Worm (Caenorhabditis elegans) whole organism, L4 larva: Measurements from ENCODE around the gene nhr-11.

Source experiments
- ZK546.5 ChIP-seq, 2 experiments: sonication (generic microtip); optimal IDR thresholded peaks; 2 replicates each; lab custom pipeline; 2017; ENCODE audit warnings: missing biosample characterization in 2 of 2, missing genetic modification characterization in 2 of 2
- ceh-82 ChIP-seq: sonication (generic microtip); optimal IDR thresholded peaks from 2 replicates; lab custom pipeline; 2017; ENCODE audit warnings: missing biosample characterization, missing genetic modification characterization
- fos-1 ChIP-seq: fragments of 150-350 bp; optimal IDR thresholded peaks from 2 replicates; lab custom pipeline; 2014; ENCODE audit warnings: missing biosample characterization, missing genetic modification characterization
- madf-9 ChIP-seq: fragments of 200-800 bp; sonication (Bioruptor generic); conservative IDR thresholded peaks from 2 replicates; pipeline ENCODE4 v1.3.6; 2022; ENCODE audit warnings: missing genetic modification reagents, missing genetic modification characterization, missing compliant biosample characterization
- nhr-42 ChIP-seq: fragments of 200-800 bp; sonication (Bioruptor generic); IDR thresholded peaks from 2 replicates; pipeline ENCODE4 v1.3.6; 2022; ENCODE audit warnings: missing genetic modification characterization, missing compliant biosample characterization

ce11 chrIV:9098942-9099341 is 29.1 kb downstream of the nhr-11 start, which contains the start of gene gldi-10:
- TF ChIP-seq nhr-42 (GFP tag; lab: Robert Waterston, UW) = no peak
- TF ChIP-seq ZK546.5 (tag; optimal IDR thresholded peaks at IDR 0.05; lab: Kevin White, UChicago) = no peak
- no peak for TF ChIP-seq madf-9 (GFP tag; lab: Robert Waterston, UW)
- no peak for TF ChIP-seq fos-1 (tag; lab: Kevin White, UChicago)
- TF ChIP-seq ceh-82 = no peak
